Fruit fly (Drosophila melanogaster) whole organism, wandering third instar larva: ENCODE measurements around the gene Fst.

ENCODE experiments used
- Abd-B ChIP-seq: fragments of >200 bp; optimal IDR thresholded peaks from 2 replicates; lab custom pipeline; 2017; ENCODE audit warnings: missing biosample characterization, missing genetic modification characterization
- CG32264 ChIP-seq: fragments of 200-800 bp; sonication (Bioruptor generic); optimal IDR thresholded peaks from 2 replicates; lab custom pipeline; 2016; ENCODE audit warnings: missing biosample characterization, missing genetic modification characterization
- CG9705 ChIP-seq: fragments of 200-800 bp; sonication (Bioruptor generic); optimal IDR thresholded peaks from 2 replicates; lab custom pipeline; 2018; ENCODE audit warnings: missing biosample characterization, mild to moderate bottlenecking, missing genetic modification characterization
- CrebA ChIP-seq: fragments of 200-800 bp; sonication (Bioruptor generic); optimal IDR thresholded peaks from 2 replicates; lab custom pipeline; 2016; ENCODE audit warnings: missing biosample characterization, mild to moderate bottlenecking, missing genetic modification characterization, borderline replicate concordance
- Dfd ChIP-seq: fragments of >200 bp; optimal IDR thresholded peaks from 2 replicates; lab custom pipeline; 2017; ENCODE audit warnings: missing biosample characterization, missing genetic modification characterization
- Dif ChIP-seq: fragments of 200-275, 200-300 bp; sonication (Bioruptor generic); optimal IDR thresholded peaks from 2 replicates; lab custom pipeline; 2018; ENCODE audit warnings: missing biosample characterization, missing genetic modification characterization; ENCODE audit not compliant: partially characterized antibody
- GATAd ChIP-seq: sonication (Bioruptor generic); optimal IDR thresholded peaks from 2 replicates; lab custom pipeline; 2016; ENCODE audit warnings: missing biosample characterization, missing genetic modification characterization
- HLH106 ChIP-seq: fragments of 200-800 bp; optimal IDR thresholded peaks from 3 replicates; lab custom pipeline; 2019; ENCODE audit warnings: missing biosample characterization, mild to moderate bottlenecking, missing genetic modification characterization, moderate library complexity
- Hnf4 ChIP-seq: fragments of 200-800 bp; sonication (Bioruptor generic); optimal IDR thresholded peaks from 2 replicates; lab custom pipeline; 2016; ENCODE audit warnings: missing biosample characterization, mild to moderate bottlenecking, missing genetic modification characterization
- Hr78 ChIP-seq: fragments of >200 bp; optimal IDR thresholded peaks from 2 replicates; lab custom pipeline; 2017; ENCODE audit warnings: missing biosample characterization, missing genetic modification characterization
- Hr83 ChIP-seq: fragments of 200-300 bp; sonication (Bioruptor generic); optimal IDR thresholded peaks from 2 replicates; lab custom pipeline; 2016; ENCODE audit warnings: missing biosample characterization, mild to moderate bottlenecking, missing genetic modification characterization, moderate library complexity; ENCODE audit not compliant: poor library complexity, severe bottlenecking
- Jra ChIP-seq: sonication (Bioruptor generic); optimal IDR thresholded peaks from 2 replicates; lab custom pipeline; 2016; ENCODE audit warnings: missing biosample characterization, missing genetic modification characterization
- Mio ChIP-seq: sonication (Bioruptor generic); optimal IDR thresholded peaks from 2 replicates; lab custom pipeline; 2016; ENCODE audit warnings: missing biosample characterization, missing genetic modification characterization
- Myc ChIP-seq: fragments of >200 bp; optimal IDR thresholded peaks from 2 replicates; lab custom pipeline; 2017
- N ChIP-seq: fragments of >200 bp; optimal IDR thresholded peaks from 2 replicates; lab custom pipeline; 2018; ENCODE audit warnings: missing biosample characterization, missing external identifiers, missing genetic modification characterization
- OdsH ChIP-seq: fragments of 200-800 bp; sonication (Bioruptor generic); optimal IDR thresholded peaks from 2 replicates; lab custom pipeline; 2016; ENCODE audit warnings: missing biosample characterization, mild to moderate bottlenecking, missing genetic modification characterization
- Rel ChIP-seq, 2 experiments: fragments of 200-800 bp; sonication (Bioruptor generic) in 1 of 2; optimal IDR thresholded peaks; 2 replicates in 1 of 2; 3 replicates in 1 of 2; lab custom pipeline; 2016 to 2019; ENCODE audit warnings: mild to moderate bottlenecking in 2 of 2, missing biosample characterization in 2 of 2, missing genetic modification characterization in 2 of 2, moderate library complexity in 1 of 2
- Sp1 ChIP-seq: fragments of 200-800 bp; sonication (Bioruptor generic); optimal IDR thresholded peaks from 3 replicates; lab custom pipeline; 2019; ENCODE audit warnings: missing biosample characterization, mild to moderate bottlenecking, missing genetic modification characterization, moderate library complexity
- Vsx2 ChIP-seq: fragments of 200-300, 225-300 bp; sonication (Bioruptor generic); optimal IDR thresholded peaks from 2 replicates; lab custom pipeline; 2018; ENCODE audit warnings: missing biosample characterization, missing genetic modification characterization; ENCODE audit not compliant: partially characterized antibody
- br ChIP-seq: fragments of 200-800 bp; sonication (Bioruptor generic); optimal IDR thresholded peaks from 2 replicates; lab custom pipeline; 2016; ENCODE audit warnings: missing biosample characterization, missing genetic modification characterization
- brk ChIP-seq: fragments of 200-800 bp; sonication (Bioruptor generic); optimal IDR thresholded peaks from 2 replicates; lab custom pipeline; 2016; ENCODE audit warnings: missing biosample characterization, mild to moderate bottlenecking, missing genetic modification characterization
- dl ChIP-seq, 2 experiments: fragments of 175-275, 200-275 bp in 1 of 2; fragments of 200-275 bp in 1 of 2; sonication (Bioruptor generic); optimal IDR thresholded peaks; lab custom pipeline; 2018; ENCODE audit warnings: mild to moderate bottlenecking in 2 of 2, missing biosample characterization in 2 of 2, missing genetic modification characterization in 2 of 2, moderate library complexity in 2 of 2; ENCODE audit not compliant: partially characterized antibody in 2 of 2, insufficient read depth in 1 of 2
- dmrt93B ChIP-seq: fragments of 200-800 bp; sonication (Bioruptor generic); optimal IDR thresholded peaks from 2 replicates; lab custom pipeline; 2018; ENCODE audit warnings: missing biosample characterization, mild to moderate bottlenecking, missing genetic modification characterization
- dsf ChIP-seq: sonication (Bioruptor generic); optimal IDR thresholded peaks from 2 replicates; lab custom pipeline; 2016; ENCODE audit warnings: missing biosample characterization, missing genetic modification characterization, borderline replicate concordance
- ey ChIP-seq: fragments of 200-800 bp; sonication (Bioruptor generic); optimal IDR thresholded peaks from 2 replicates; lab custom pipeline; 2016; ENCODE audit warnings: missing biosample characterization, missing genetic modification characterization
- foxo ChIP-seq, 2 experiments: fragments of 200-800 bp; sonication (Bioruptor generic); optimal IDR thresholded peaks; 2 replicates in 1 of 2; 3 replicates in 1 of 2; lab custom pipeline; 2016 to 2017; ENCODE audit warnings: missing biosample characterization in 2 of 2, missing genetic modification characterization in 2 of 2
- fru ChIP-seq: fragments of 200-800 bp; sonication (Bioruptor generic); optimal IDR thresholded peaks from 3 replicates; lab custom pipeline; 2016; ENCODE audit warnings: missing biosample characterization, mild to moderate bottlenecking, missing genetic modification characterization
- h ChIP-seq: fragments of 200-800 bp; sonication (Bioruptor generic); optimal IDR thresholded peaks from 3 replicates; lab custom pipeline; 2016; ENCODE audit warnings: missing biosample characterization, mild to moderate bottlenecking, missing genetic modification characterization
- jim ChIP-seq: fragments of 175-275, 200-325 bp; sonication (Bioruptor generic); optimal IDR thresholded peaks from 2 replicates; lab custom pipeline; 2016; ENCODE audit warnings: missing biosample characterization, mild to moderate bottlenecking, missing genetic modification characterization
- lola ChIP-seq: fragments of >200 bp; optimal IDR thresholded peaks from 2 replicates; lab custom pipeline; 2017; ENCODE audit warnings: missing biosample characterization, missing genetic modification characterization
- pan ChIP-seq: fragments of >200 bp; optimal IDR thresholded peaks from 2 replicates; lab custom pipeline; 2017
- psq ChIP-seq: fragments of 200-800 bp; sonication (Bioruptor generic); optimal IDR thresholded peaks from 3 replicates; lab custom pipeline; 2017; ENCODE audit warnings: missing biosample characterization, mild to moderate bottlenecking, missing genetic modification characterization, moderate library complexity
- rgr ChIP-seq: fragments of 200-800 bp; sonication (Bioruptor generic); optimal IDR thresholded peaks from 3 replicates; lab custom pipeline; 2016; ENCODE audit warnings: missing biosample characterization, mild to moderate bottlenecking, missing genetic modification characterization
- sage ChIP-seq: fragments of 200-800 bp; sonication (Bioruptor generic); optimal IDR thresholded peaks from 2 replicates; lab custom pipeline; 2016; ENCODE audit warnings: missing biosample characterization, mild to moderate bottlenecking, missing genetic modification characterization
- sv ChIP-seq: fragments of 200-800 bp; sonication (Bioruptor generic); optimal IDR thresholded peaks from 3 replicates; lab custom pipeline; 2016; ENCODE audit warnings: missing biosample characterization, missing genetic modification characterization
- tai ChIP-seq: sonication (Bioruptor generic); optimal IDR thresholded peaks from 2 replicates; lab custom pipeline; 2016; ENCODE audit warnings: missing biosample characterization, missing genetic modification characterization
- usp ChIP-seq: fragments of >200 bp; optimal IDR thresholded peaks from 2 replicates; lab custom pipeline; 2017; ENCODE audit warnings: missing biosample characterization, missing genetic modification characterization
- woc ChIP-seq: sonication (Bioruptor generic); optimal IDR thresholded peaks from 2 replicates; lab custom pipeline; 2016; ENCODE audit warnings: missing biosample characterization, mild to moderate bottlenecking, missing genetic modification characterization

Gene Fst

dm6 chr3R:9601949-9602348 is 44.0 kb downstream of the Fst start:
- TF ChIP-seq Jra (GFP tag; lab: Kevin White, UChicago): no peak
- TF ChIP-seq fru (GFP tag; lab: Kevin White, UChicago): no peak
- TF ChIP-seq woc (GFP tag; lab: Kevin White, UChicago): no peak
- TF ChIP-seq Vsx2: no peak
- no peak for TF ChIP-seq dsf (GFP tag; lab: Kevin White, UChicago)
- TF ChIP-seq Hr83: peak; percentile 39
- TF ChIP-seq lola (GFP tag; lab: Kevin White, UChicago): no peak

dm6 chr3R:9600558-9600959 is 45.4 kb downstream of the Fst start:
- TF ChIP-seq sv (no peak), Sp1 (GFP tag; lab: Kevin White, UChicago) (peak; percentile 51), br (no peak), Jra (GFP tag; lab: Kevin White, UChicago) (no peak), h (GFP tag; lab: Kevin White, UChicago) (peak; percentile 31), lola (GFP tag; lab: Kevin White, UChicago) (no peak), Dif (GFP tag; lab: Kevin White, UChicago) (no peak), CG9705 (GFP tag; lab: Kevin White, UChicago) (no peak), sage (GFP tag; lab: Kevin White, UChicago) (no peak), CrebA (no peak), Mio (GFP tag; lab: Kevin White, UChicago) (no peak), psq (GFP tag; lab: Kevin White, UChicago) (peak; percentile 30), Myc (lab: Kevin White, UChicago) (no peak), foxo (GFP tag; optimal IDR thresholded peaks at IDR 0.05; lab: Kevin White, UChicago) (peak in 1 of 2 experiments; percentile 41), woc (GFP tag; lab: Kevin White, UChicago) (no peak), Rel (GFP tag; optimal IDR thresholded peaks at IDR 0.05; lab: Kevin White, UChicago) (no peak), Rel (tag; optimal IDR thresholded peaks at IDR 0.05; lab: Kevin White, UChicago) (no peak), rgr (GFP tag; lab: Kevin White, UChicago) (peak; percentile 20), OdsH (peak; percentile 27), dmrt93B (GFP tag; lab: Kevin White, UChicago) (no peak)

dm6 chr3R:9598099-9598498 is 47.9 kb downstream of the Fst start:
- TF ChIP-seq h (GFP tag; lab: Kevin White, UChicago) (peak; percentile 65), ey (peak; percentile 53), pan (no peak), Rel (GFP tag; optimal IDR thresholded peaks at IDR 0.05; lab: Kevin White, UChicago) (no peak), Rel (tag; optimal IDR thresholded peaks at IDR 0.05; lab: Kevin White, UChicago) (no peak), GATAd (GFP tag; lab: Kevin White, UChicago) (no peak), Hnf4 (GFP tag; lab: Kevin White, UChicago) (peak; percentile 24), Vsx2 (no peak), dsf (GFP tag; lab: Kevin White, UChicago) (no peak), usp (GFP tag; lab: Kevin White, UChicago) (no peak), Dif (GFP tag; lab: Kevin White, UChicago) (no peak), sv (no peak), sage (GFP tag; lab: Kevin White, UChicago) (no peak), brk (GFP tag; lab: Kevin White, UChicago) (no peak), Hr78 (GFP tag; lab: Kevin White, UChicago) (no peak), Jra (GFP tag; lab: Kevin White, UChicago) (no peak), Abd-B (GFP tag; lab: Kevin White, UChicago) (no peak), psq (GFP tag; lab: Kevin White, UChicago) (peak; percentile 42), Myc (lab: Kevin White, UChicago) (no peak), br (peak; percentile 59), fru (GFP tag; lab: Kevin White, UChicago) (peak; percentile 52), jim (GFP tag; lab: Kevin White, UChicago) (no peak), tai (no peak), foxo (GFP tag; optimal IDR thresholded peaks at IDR 0.05; lab: Kevin White, UChicago) (peak in 1 of 2 experiments; percentile 70), CrebA (no peak), CG9705 (GFP tag; lab: Kevin White, UChicago) (no peak), OdsH (peak; percentile 29), HLH106 (tag; lab: Kevin White, UChicago) (peak; percentile 55), dl (GFP tag; optimal IDR thresholded peaks at IDR 0.05; lab: Kevin White, UChicago; ENCODE audit: insufficient read depth in 1 of 2, partially characterized antibody in 2 of 2) (no peak), CG32264 (no peak), woc (GFP tag; lab: Kevin White, UChicago) (no peak), Sp1 (GFP tag; lab: Kevin White, UChicago) (peak; percentile 41), dmrt93B (GFP tag; lab: Kevin White, UChicago) (peak; percentile 21), lola (GFP tag; lab: Kevin White, UChicago) (no peak), Mio (GFP tag; lab: Kevin White, UChicago) (no peak), rgr (GFP tag; lab: Kevin White, UChicago) (peak; percentile 50), N (GFP tag; lab: Kevin White, UChicago) (no peak), Hr83 (no peak), Dfd (no peak)
